Worm (Caenorhabditis elegans) whole organism, late embryonic: ENCODE measurements around the gene Y82E9BR.20.
"Not testable (repeated sequence)": the region's sequence is repeated elsewhere in the genome, so short reads cannot be mapped to it uniquely, and the experiment has no call there.

Experiments
- C38D4.7 ChIP-seq: fragments of 200-800 bp; sonication (Bioruptor generic); optimal IDR thresholded peaks from 2 replicates; lab custom pipeline; 2018; ENCODE audit warnings: mild to moderate bottlenecking, missing genetic modification characterization, moderate library complexity, missing compliant biosample characterization
- K09A11.1 ChIP-seq: sonication (generic microtip); optimal IDR thresholded peaks from 2 replicates; lab custom pipeline; 2017; ENCODE audit warnings: antibody characterized with exemption, mild to moderate bottlenecking, missing genetic modification characterization, missing compliant biosample characterization; ENCODE audit not compliant: insufficient read depth
- T23F11.4 ChIP-seq: fragments of 200-800 bp; sonication (Bioruptor generic); optimal IDR thresholded peaks from 2 replicates; lab custom pipeline; 2018; ENCODE audit warnings: mild to moderate bottlenecking, missing genetic modification characterization, missing compliant biosample characterization
- ahr-1 ChIP-seq: sonication (generic microtip); optimal IDR thresholded peaks from 2 replicates; lab custom pipeline; 2016; ENCODE audit warnings: missing genetic modification characterization, missing compliant biosample characterization
- ama-1 ChIP-seq: fragments of 150-350 bp; optimal IDR thresholded peaks from 2 replicates; lab custom pipeline; 2014
- ceh-14 ChIP-seq: sonication (generic microtip); optimal IDR thresholded peaks from 2 replicates; lab custom pipeline; 2016; ENCODE audit warnings: missing genotype, missing genetic modification characterization, missing compliant biosample characterization
- ceh-2 ChIP-seq: sonication (generic microtip); optimal IDR thresholded peaks from 2 replicates; lab custom pipeline; 2016; ENCODE audit warnings: missing genotype, missing genetic modification characterization, missing compliant biosample characterization
- ceh-22 ChIP-seq: sonication (generic microtip); optimal IDR thresholded peaks from 2 replicates; lab custom pipeline; 2017; ENCODE audit warnings: missing biosample characterization, missing genetic modification characterization
- ceh-30 ChIP-seq: fragments of 150-350 bp; optimal IDR thresholded peaks from 2 replicates; lab custom pipeline; 2014; ENCODE audit warnings: missing biosample characterization, missing genetic modification characterization
- ceh-31 ChIP-seq: sonication (generic microtip); optimal IDR thresholded peaks from 2 replicates; lab custom pipeline; 2016; ENCODE audit warnings: missing genetic modification characterization, missing compliant biosample characterization
- ceh-34 ChIP-seq: sonication (generic microtip); optimal IDR thresholded peaks from 2 replicates; lab custom pipeline; 2016; ENCODE audit warnings: mild to moderate bottlenecking, missing genetic modification characterization, missing compliant biosample characterization
- dve-1 ChIP-seq: sonication (generic microtip); optimal IDR thresholded peaks from 2 replicates; lab custom pipeline; 2017; ENCODE audit warnings: antibody characterized with exemption, mild to moderate bottlenecking, missing genetic modification characterization, missing compliant biosample characterization
- elt-2 ChIP-seq: sonication (generic microtip); optimal IDR thresholded peaks from 2 replicates; lab custom pipeline; 2016; ENCODE audit warnings: missing genetic modification reagents, missing genetic modification characterization, missing compliant biosample characterization
- elt-4 ChIP-seq: sonication (generic microtip); optimal IDR thresholded peaks from 2 replicates; lab custom pipeline; 2016; ENCODE audit warnings: missing genetic modification characterization, missing compliant biosample characterization
- ets-4 ChIP-seq: sonication (generic microtip); optimal IDR thresholded peaks from 2 replicates; lab custom pipeline; 2016; ENCODE audit warnings: missing genetic modification characterization, missing compliant biosample characterization
- eyg-1 ChIP-seq: sonication (generic microtip); optimal IDR thresholded peaks from 2 replicates; lab custom pipeline; 2016; ENCODE audit warnings: missing genotype, missing genetic modification characterization, missing compliant biosample characterization
- fkh-10 ChIP-seq: fragments of 150-350 bp; optimal IDR thresholded peaks from 2 replicates; lab custom pipeline; 2014; ENCODE audit warnings: missing biosample characterization, missing genetic modification reagents, missing genetic modification characterization
- fkh-6 ChIP-seq: sonication (generic microtip); optimal IDR thresholded peaks from 2 replicates; lab custom pipeline; 2016; ENCODE audit warnings: missing genetic modification characterization, missing compliant biosample characterization
- hlh-8 ChIP-seq: sonication (generic microtip); optimal IDR thresholded peaks from 2 replicates; lab custom pipeline; 2016; ENCODE audit warnings: missing genotype, missing genetic modification characterization, missing compliant biosample characterization
- lin-11 ChIP-seq: fragments of 200-800 bp; sonication (Bioruptor generic); optimal IDR thresholded peaks from 2 replicates; lab custom pipeline; 2018; ENCODE audit warnings: mild to moderate bottlenecking, missing genetic modification characterization, missing compliant biosample characterization
- madf-2 ChIP-seq: sonication (generic microtip); optimal IDR thresholded peaks from 2 replicates; lab custom pipeline; 2017; ENCODE audit warnings: missing genetic modification characterization, missing compliant biosample characterization
- nfya-1 ChIP-seq: sonication (generic microtip); optimal IDR thresholded peaks from 2 replicates; lab custom pipeline; 2017; ENCODE audit warnings: missing genetic modification characterization, mild to moderate bottlenecking, missing compliant biosample characterization, antibody characterized with exemption, moderate library complexity
- nhr-232 ChIP-seq: sonication (generic microtip); optimal IDR thresholded peaks from 2 replicates; lab custom pipeline; 2016; ENCODE audit warnings: missing genetic modification characterization, missing compliant biosample characterization
- npax-4 ChIP-seq: sonication (generic microtip); optimal IDR thresholded peaks from 2 replicates; lab custom pipeline; 2016; ENCODE audit warnings: missing genetic modification characterization, missing compliant biosample characterization
- pat-9 ChIP-seq: fragments of 200-800 bp; sonication (Bioruptor generic); optimal IDR thresholded peaks from 2 replicates; lab custom pipeline; 2018; ENCODE audit warnings: mild to moderate bottlenecking, missing genetic modification characterization, moderate library complexity, missing compliant biosample characterization
- pax-1 ChIP-seq: fragments of 150-350 bp; optimal IDR thresholded peaks from 2 replicates; lab custom pipeline; 2014; ENCODE audit warnings: missing biosample characterization, missing genetic modification characterization
- pha-4 ChIP-seq: fragments of 150-350 bp; optimal IDR thresholded peaks from 2 replicates; lab custom pipeline; 2018; ENCODE audit warnings: missing biosample characterization, missing genetic modification reagents, missing genetic modification characterization
- pqm-1 ChIP-seq: sonication (generic microtip); optimal IDR thresholded peaks from 2 replicates; lab custom pipeline; 2016; ENCODE audit warnings: missing genetic modification characterization, missing compliant biosample characterization
- ref-2 ChIP-seq: sonication (generic microtip); optimal IDR thresholded peaks from 2 replicates; lab custom pipeline; 2016; ENCODE audit warnings: missing genetic modification characterization, missing compliant biosample characterization
- tbx-2 ChIP-seq: sonication (generic microtip); optimal IDR thresholded peaks from 2 replicates; lab custom pipeline; 2016; ENCODE audit warnings: missing genetic modification characterization, missing compliant biosample characterization
- tbx-7 ChIP-seq: sonication (generic microtip); optimal IDR thresholded peaks from 2 replicates; lab custom pipeline; 2016; ENCODE audit warnings: missing genotype, missing genetic modification characterization, missing compliant biosample characterization
- unc-55 ChIP-seq: sonication (generic microtip); optimal IDR thresholded peaks from 2 replicates; lab custom pipeline; 2017; ENCODE audit warnings: missing biosample characterization, missing genetic modification reagents, missing genetic modification characterization

The Y82E9BR.20 gene

DNA sequence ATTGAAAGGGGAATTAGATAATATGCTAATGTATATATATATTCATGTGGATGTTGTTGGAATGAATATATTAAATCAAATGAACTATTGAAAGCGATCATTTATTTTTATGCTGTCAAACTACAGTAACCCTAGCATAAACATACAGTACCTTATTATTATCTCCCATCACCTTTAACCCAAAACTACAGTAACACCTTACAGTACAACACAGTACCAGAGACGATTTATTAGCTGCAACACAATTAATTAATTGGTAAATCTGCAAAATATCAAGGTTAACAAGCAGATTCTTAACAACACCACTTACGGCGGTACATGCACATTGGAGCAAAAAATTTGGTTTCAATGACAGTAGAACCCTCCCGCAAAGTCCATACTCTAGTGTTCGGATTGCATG, 18.9 kb upstream of the Y82E9BR.20 start, which contains the start of gene Y82E9BL.1:
Gene Y82E9BL.1 (minus strand): TSS at position 101 of the 400 bp plus-strand sequence.
- no peak for TF ChIP-seq pax-1 (tag; lab: Kevin White, UChicago)
- TF ChIP-seq ceh-2 = no peak
- TF ChIP-seq ceh-34 (tag; lab: Kevin White, UChicago) = no peak
- no peak for TF ChIP-seq elt-4 (tag; lab: Kevin White, UChicago)
- no peak for TF ChIP-seq ceh-14
- no peak for TF ChIP-seq ceh-22 (tag; lab: Kevin White, UChicago)
- no peak for TF ChIP-seq nhr-232 (tag; lab: Kevin White, UChicago)
- no peak for TF ChIP-seq tbx-2 (tag; lab: Kevin White, UChicago)
- TF ChIP-seq ama-1 (lab: Kevin White, UChicago) = no peak
- TF ChIP-seq ets-4 (tag; lab: Kevin White, UChicago) = no peak

DNA sequence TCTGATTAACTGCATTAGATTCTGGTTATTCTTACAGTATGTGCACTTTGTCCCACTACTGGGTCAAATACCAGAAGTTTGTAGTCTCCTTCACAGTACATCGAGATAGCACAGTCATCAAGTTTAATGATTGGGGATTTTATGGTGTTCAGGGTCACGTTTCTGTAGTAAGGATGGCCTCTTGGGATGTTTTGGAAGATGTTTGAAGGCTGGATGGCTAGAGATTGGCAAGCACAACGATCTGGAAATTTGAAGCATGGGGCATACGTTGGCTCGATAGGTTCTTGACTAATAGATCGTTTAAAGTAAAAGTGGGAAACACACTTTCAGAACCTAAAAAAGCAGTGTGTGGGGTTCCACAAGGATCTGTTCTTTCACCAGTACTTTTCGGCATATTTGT, 16.2 kb upstream of the Y82E9BR.20 start, which contains the start of gene Y82E9BR.8:
Gene Y82E9BR.8 (minus strand): TSS at position 101 of the 400 bp plus-strand sequence.
- not testable (repeated sequence) for TF ChIP-seq hlh-8 (tag; lab: Kevin White, UChicago); ets-4 (tag; lab: Kevin White, UChicago); pha-4

DNA sequence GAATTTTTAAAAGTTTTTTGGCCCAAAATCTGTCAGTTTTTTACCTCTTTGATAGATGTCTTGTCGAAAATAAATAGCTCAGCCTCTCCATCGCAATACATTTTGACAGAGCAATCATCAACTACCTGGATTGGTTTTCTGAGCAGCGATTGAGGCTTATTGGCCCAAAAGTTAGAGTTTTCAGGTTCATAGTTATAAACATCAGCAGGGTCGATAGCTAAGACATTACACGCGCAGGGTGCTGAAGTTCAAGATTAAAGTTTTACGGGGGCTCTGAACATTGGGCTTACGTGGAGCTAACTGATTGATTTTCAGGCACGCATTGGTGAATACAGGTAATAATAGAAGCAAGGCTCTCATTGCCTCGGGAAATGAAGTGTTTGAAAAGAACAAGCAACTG, 14.5 kb upstream of the Y82E9BR.20 start, which contains the start of gene Y82E9BR.9:
Gene Y82E9BR.9 (minus strand): TSS at position 101 of the 400 bp plus-strand sequence.
- TF ChIP-seq fkh-10 (no peak), fkh-6 (no peak), elt-4 (tag; lab: Kevin White, UChicago) (no peak), ceh-30 (tag; lab: Kevin White, UChicago) (no peak), ahr-1 (tag; lab: Kevin White, UChicago) (no peak), K09A11.1 (no peak), lin-11 (tag; lab: Kevin White, UChicago) (no peak), ceh-31 (tag; lab: Kevin White, UChicago) (no peak), eyg-1 (no peak), madf-2 (no peak), ceh-34 (tag; lab: Kevin White, UChicago) (no peak), nhr-232 (tag; lab: Kevin White, UChicago) (no peak), nfya-1 (tag; lab: Kevin White, UChicago) (no peak), ceh-14 (no peak), dve-1 (tag; lab: Kevin White, UChicago) (no peak), elt-2 (tag; lab: Kevin White, UChicago) (no peak), pat-9 (tag; lab: Kevin White, UChicago) (no peak), tbx-7 (tag; lab: Kevin White, UChicago) (no peak)

DNA sequence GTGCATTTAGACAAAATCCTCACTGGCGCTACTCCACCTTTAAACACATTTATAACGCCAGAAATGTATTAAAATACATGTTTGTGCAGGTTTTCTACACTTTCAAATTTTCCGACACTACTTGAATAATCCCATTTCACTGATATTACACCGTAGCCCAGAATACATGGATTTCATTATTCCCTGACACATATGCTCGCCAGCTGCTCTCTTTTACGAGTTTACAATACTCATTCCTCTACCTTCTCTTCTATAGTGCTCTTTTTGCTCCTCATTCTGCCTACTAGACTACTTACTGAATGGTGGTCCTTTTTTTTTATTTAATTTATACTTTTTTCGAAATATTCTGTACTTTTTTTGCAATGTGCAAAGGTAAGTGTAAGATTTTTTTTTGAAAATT, 1.6 kb upstream of the Y82E9BR.20 start:
- TF ChIP-seq npax-4 (tag; lab: Kevin White, UChicago) (no peak), hlh-8 (tag; lab: Kevin White, UChicago) (peak; percentile 69), T23F11.4 (GFP tag; lab: Kevin White, UChicago) (no peak), nhr-232 (tag; lab: Kevin White, UChicago) (no peak), pat-9 (tag; lab: Kevin White, UChicago) (no peak)

ce11 chrIII:1375491-1375890, 1.3 kb downstream of the Y82E9BR.20 start, which contains the start of gene Y82E9BR.10:
Gene Y82E9BR.10, minus strand, starts transcription at chrIII:1375591.
- not testable (repeated sequence) for TF ChIP-seq C38D4.7; ref-2 (tag; lab: Kevin White, UChicago); pqm-1 (tag; lab: Kevin White, UChicago)

DNA sequence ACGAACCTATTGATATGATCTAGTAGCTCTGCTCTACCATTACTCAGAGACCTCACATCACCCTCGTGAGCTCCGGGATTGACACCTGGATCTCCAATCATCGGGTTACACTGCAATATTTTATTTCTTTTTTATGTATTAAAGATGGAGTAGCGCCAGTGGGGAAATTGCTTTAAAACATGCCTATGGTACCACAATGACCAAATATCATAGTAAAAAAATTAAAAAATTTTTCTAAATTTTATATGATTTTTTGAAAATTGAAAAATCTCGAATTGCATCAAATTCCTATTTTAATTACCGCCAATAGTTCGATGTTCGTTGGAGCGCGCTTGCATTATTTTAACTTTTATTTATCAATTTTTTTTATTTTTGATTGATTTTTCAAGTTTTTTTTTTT, 3.7 kb downstream of the Y82E9BR.20 start, which contains the start of gene pals-40:
Gene pals-40 (minus strand): TSS at position 101 of the 400 bp plus-strand sequence.
- not testable (repeated sequence) for TF ChIP-seq madf-2; K09A11.1; unc-55 (GFP tag; lab: Kevin White, UChicago)
